Worm (Caenorhabditis elegans) whole organism, L3 larva: ENCODE measurements around the gene str-112.

Experiments
- R02D3.7 ChIP-seq: fragments of 150-350 bp; optimal IDR thresholded peaks from 2 replicates; lab custom pipeline; 2014; ENCODE audit warnings: missing biosample characterization, missing genetic modification characterization
- ZK546.5 ChIP-seq: sonication (generic microtip); optimal IDR thresholded peaks from 2 replicates; lab custom pipeline; 2017; ENCODE audit warnings: missing biosample characterization, missing genetic modification characterization
- aly-2 ChIP-seq: fragments of 150-350 bp; optimal IDR thresholded peaks from 2 replicates; lab custom pipeline; 2014; ENCODE audit warnings: missing biosample characterization, missing genetic modification characterization
- ama-1 ChIP-seq: fragments of 150-350 bp; optimal IDR thresholded peaks from 2 replicates; lab custom pipeline; 2018
- ceh-16 ChIP-seq: sonication (generic microtip); optimal IDR thresholded peaks from 2 replicates; lab custom pipeline; 2017; ENCODE audit warnings: missing biosample characterization, missing genetic modification characterization
- ceh-28 ChIP-seq: fragments of 150-350 bp; optimal IDR thresholded peaks from 2 replicates; lab custom pipeline; 2014; ENCODE audit warnings: missing biosample characterization, missing genetic modification reagents, missing genetic modification characterization
- elt-1 ChIP-seq: fragments of 150-350 bp; optimal IDR thresholded peaks from 2 replicates; lab custom pipeline; 2014; ENCODE audit warnings: missing biosample characterization, missing genetic modification characterization
- elt-2 ChIP-seq: sonication (generic microtip); optimal IDR thresholded peaks from 2 replicates; lab custom pipeline; 2016; ENCODE audit warnings: missing genetic modification reagents, mild to moderate bottlenecking, missing genetic modification characterization, missing compliant biosample characterization
- elt-3 ChIP-seq, 3 experiments: fragments of 150-350 bp in 1 of 3; sonication (generic microtip) in 2 of 3; optimal IDR thresholded peaks; 2 replicates in 2 of 3; 4 replicates in 1 of 3; lab custom pipeline; 2014 to 2017; ENCODE audit warnings: missing biosample characterization in 3 of 3, missing genetic modification characterization in 3 of 3
- fkh-10 ChIP-seq: sonication (generic microtip); optimal IDR thresholded peaks from 2 replicates; lab custom pipeline; 2017; ENCODE audit warnings: missing biosample characterization, missing genetic modification reagents, missing genetic modification characterization
- fkh-2 ChIP-seq: fragments of 150-350 bp; optimal IDR thresholded peaks from 2 replicates; lab custom pipeline; 2014; ENCODE audit warnings: missing biosample characterization, missing genetic modification reagents, missing genetic modification characterization
- fos-1 ChIP-seq: fragments of 150-350 bp; optimal IDR thresholded peaks from 2 replicates; lab custom pipeline; 2014; ENCODE audit warnings: missing biosample characterization, missing genetic modification characterization
- hmg-11 ChIP-seq: sonication (generic microtip); optimal IDR thresholded peaks from 2 replicates; lab custom pipeline; 2016; ENCODE audit warnings: missing genetic modification characterization, missing compliant biosample characterization
- jun-1 ChIP-seq: fragments of 150-350 bp; optimal IDR thresholded peaks from 2 replicates; lab custom pipeline; 2014; ENCODE audit warnings: missing biosample characterization, missing genetic modification reagents, missing genetic modification characterization
- lin-15B ChIP-seq: fragments of 150-350 bp; optimal IDR thresholded peaks from 2 replicates; lab custom pipeline; 2014; ENCODE audit warnings: missing biosample characterization, missing genetic modification characterization
- lsy-12 ChIP-seq: sonication (generic microtip); optimal IDR thresholded peaks from 2 replicates; lab custom pipeline; 2016; ENCODE audit warnings: mild to moderate bottlenecking, missing genetic modification characterization, missing compliant biosample characterization
- mdl-1 ChIP-seq: fragments of 150-350 bp; optimal IDR thresholded peaks from 2 replicates; lab custom pipeline; 2014; ENCODE audit warnings: missing biosample characterization, missing genetic modification characterization
- mml-1 ChIP-seq: fragments of 150-350 bp; sonication (generic microtip); optimal IDR thresholded peaks from 3 replicates; lab custom pipeline; 2014; ENCODE audit warnings: missing biosample characterization, missing genetic modification characterization
- nfya-1 ChIP-seq: sonication (generic microtip); optimal IDR thresholded peaks from 2 replicates; lab custom pipeline; 2017; ENCODE audit warnings: missing genetic modification characterization, mild to moderate bottlenecking, missing compliant biosample characterization, antibody characterized with exemption, moderate library complexity; ENCODE audit not compliant: insufficient read depth
- nhr-11 ChIP-seq: fragments of 150-350 bp; optimal IDR thresholded peaks from 2 replicates; lab custom pipeline; 2014; ENCODE audit warnings: missing biosample characterization, missing genetic modification characterization
- nhr-12 ChIP-seq: fragments of 150-350 bp; optimal IDR thresholded peaks from 2 replicates; lab custom pipeline; 2014; ENCODE audit warnings: missing biosample characterization, missing genetic modification characterization
- nhr-23 ChIP-seq: fragments of 150-350 bp; optimal IDR thresholded peaks from 2 replicates; lab custom pipeline; 2014; ENCODE audit warnings: missing biosample characterization, missing genetic modification reagents, missing genetic modification characterization
- nhr-237 ChIP-seq: fragments of 150-350 bp; optimal IDR thresholded peaks from 2 replicates; lab custom pipeline; 2014; ENCODE audit warnings: missing biosample characterization, missing genetic modification characterization
- nhr-25 ChIP-seq: sonication (generic microtip); optimal IDR thresholded peaks from 2 replicates; lab custom pipeline; 2017; ENCODE audit warnings: missing biosample characterization, missing genetic modification characterization
- nhr-43 ChIP-seq: sonication (generic microtip); optimal IDR thresholded peaks from 2 replicates; lab custom pipeline; 2016; ENCODE audit warnings: mild to moderate bottlenecking, missing genetic modification characterization, missing compliant biosample characterization; ENCODE audit not compliant: poor library complexity, severe bottlenecking
- nhr-77 ChIP-seq: fragments of 150-350 bp; optimal IDR thresholded peaks from 2 replicates; lab custom pipeline; 2014; ENCODE audit warnings: missing biosample characterization, missing genetic modification characterization
- pha-4 ChIP-seq: fragments of 150-350 bp; optimal IDR thresholded peaks from 2 replicates; lab custom pipeline; 2014; ENCODE audit warnings: missing biosample characterization, missing genetic modification reagents, missing genetic modification characterization
- pqm-1 ChIP-seq: fragments of 150-350 bp; optimal IDR thresholded peaks from 2 replicates; lab custom pipeline; 2017; ENCODE audit warnings: missing biosample characterization, missing genetic modification characterization, inconsistent platforms
- skn-1 ChIP-seq: fragments of 150-350 bp; optimal IDR thresholded peaks from 2 replicates; lab custom pipeline; 2014; ENCODE audit warnings: missing biosample characterization, missing genetic modification characterization
- snpc-4 ChIP-seq: fragments of 150-350 bp; optimal IDR thresholded peaks from 2 replicates; lab custom pipeline; 2014; ENCODE audit warnings: missing biosample characterization, missing genetic modification characterization
- unc-62 ChIP-seq: fragments of 150-350 bp; sonication (generic microtip); optimal IDR thresholded peaks from 4 replicates; lab custom pipeline; 2014; ENCODE audit warnings: missing biosample characterization, missing genetic modification reagents, missing genetic modification characterization
- zag-1 ChIP-seq: fragments of 150-350 bp; optimal IDR thresholded peaks from 2 replicates; lab custom pipeline; 2014; ENCODE audit warnings: missing biosample characterization, missing genetic modification characterization
- ztf-11 ChIP-seq: fragments of 150-350 bp; optimal IDR thresholded peaks from 2 replicates; lab custom pipeline; 2014; ENCODE audit warnings: missing biosample characterization, missing genetic modification characterization

Gene str-112

DNA sequence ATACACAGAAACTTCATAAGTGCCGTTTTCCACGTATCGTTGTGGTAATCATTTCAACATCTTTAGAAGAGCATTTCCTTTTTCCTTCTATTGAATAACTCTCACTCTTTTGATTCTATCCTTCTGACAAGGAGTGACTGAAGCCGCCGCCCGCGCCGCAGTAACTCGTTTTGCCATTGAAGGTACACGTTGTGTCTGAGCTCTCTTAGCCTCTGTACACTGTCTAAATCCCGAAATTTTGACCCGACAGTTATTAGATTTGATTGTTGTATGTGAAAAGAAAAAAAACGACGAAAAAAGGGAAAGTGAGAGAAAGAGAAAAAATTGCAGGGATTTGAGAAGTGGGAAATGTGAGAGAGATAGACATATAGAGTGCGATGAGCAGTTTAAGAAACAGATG lies 26.9 kb downstream of the str-112 start:
- TF ChIP-seq zag-1 (no peak), snpc-4 (tag; lab: Kevin White, UChicago) (no peak), fkh-10 (peak; percentile 76)

DNA sequence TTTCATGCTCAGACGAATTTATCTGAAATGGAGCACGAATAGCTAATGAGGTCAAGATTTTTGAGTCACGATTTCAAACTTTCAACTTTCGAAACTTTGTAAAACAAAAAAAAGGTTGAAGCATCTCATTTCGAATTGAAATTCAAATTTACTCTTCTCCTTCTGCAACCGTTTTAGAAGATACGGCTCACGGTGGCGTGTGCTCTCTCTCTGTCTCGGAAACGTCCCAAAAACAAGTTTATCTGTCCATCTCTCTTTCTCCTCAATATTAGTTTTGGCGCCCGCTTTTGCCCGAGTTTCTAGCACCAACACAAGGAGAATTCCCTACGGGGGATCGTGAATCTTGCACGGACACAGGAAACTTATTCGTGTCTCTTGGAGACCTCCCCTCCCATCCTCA lies 27.9 kb downstream of the str-112 start:
- TF ChIP-seq fkh-10 (peak; percentile 21), ceh-16 (tag; lab: Kevin White, UChicago) (no peak)
- TF ChIP-seq, all 47 proteins: peak for 1

DNA sequence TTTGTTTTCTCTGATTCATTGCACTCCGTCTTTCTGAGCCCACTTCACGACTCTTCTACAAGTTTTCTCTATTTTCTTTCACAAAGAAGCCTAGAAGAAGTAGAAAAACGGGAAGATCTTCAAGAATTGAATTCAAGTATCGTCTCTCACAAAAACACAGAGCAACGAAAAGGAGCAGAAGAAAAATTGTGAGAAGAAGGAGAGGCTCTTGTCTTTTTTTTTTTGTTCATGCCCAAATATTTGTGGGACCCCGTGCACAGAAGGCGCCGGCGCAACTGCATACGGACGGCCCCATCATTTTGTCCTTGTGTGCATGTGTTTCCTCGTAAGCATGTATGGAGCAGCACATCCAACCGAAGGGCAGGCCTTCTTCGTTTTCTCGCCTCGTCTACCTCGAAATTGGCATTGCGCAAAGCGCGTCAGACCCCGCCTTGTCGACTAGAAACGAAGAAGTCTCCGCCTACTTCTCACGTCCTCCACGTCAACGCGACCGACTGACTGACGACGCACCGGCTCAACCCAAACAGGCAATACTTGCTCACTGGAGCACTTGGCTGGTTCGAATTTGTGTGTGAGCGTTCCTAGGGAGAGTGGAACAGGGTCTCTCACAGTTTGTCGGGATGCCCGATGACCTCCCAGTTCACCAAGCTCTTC lies 31.6 kb downstream of the str-112 start:
- no peak for TF ChIP-seq elt-1 (tag; lab: Kevin White, UChicago)
- peak; percentile 54 for TF ChIP-seq fkh-10
- TF ChIP-seq, all 47 proteins: peak for 1

DNA sequence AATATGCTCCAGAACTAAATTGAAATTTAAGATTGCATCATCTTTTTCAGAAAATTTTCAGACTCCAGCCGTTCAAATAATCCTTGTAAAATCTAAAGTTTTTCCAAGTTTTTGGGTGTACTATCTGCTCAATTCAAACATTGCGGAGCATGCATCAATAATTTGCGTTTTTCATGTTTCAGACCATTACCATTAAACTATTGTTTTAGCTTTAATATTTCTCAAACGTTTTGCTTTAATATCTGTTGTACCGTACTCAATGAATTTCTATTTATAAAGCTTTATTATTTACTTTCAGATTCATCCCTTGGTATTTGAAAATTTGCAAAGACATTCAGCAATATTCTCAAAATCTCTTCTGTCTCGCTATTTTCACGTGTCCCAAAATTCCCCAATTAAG lies 35.0 kb downstream of the str-112 start, which contains the start of gene odr-2:
TSS of gene odr-2 (plus strand) at position 301 of the 400 bp plus-strand sequence.
- TF ChIP-seq nhr-77 (tag; lab: Kevin White, UChicago) (no peak), nhr-12 (tag; lab: Kevin White, UChicago) (no peak), fkh-2 (tag; lab: Kevin White, UChicago) (no peak), aly-2 (no peak), fos-1 (no peak), ceh-16 (tag; lab: Kevin White, UChicago) (no peak), elt-1 (tag; lab: Kevin White, UChicago) (no peak), skn-1 (tag; lab: Kevin White, UChicago) (no peak), R02D3.7 (tag; lab: Kevin White, UChicago) (no peak), fkh-10 (no peak), mml-1 (tag; lab: Kevin White, UChicago) (no peak)

DNA sequence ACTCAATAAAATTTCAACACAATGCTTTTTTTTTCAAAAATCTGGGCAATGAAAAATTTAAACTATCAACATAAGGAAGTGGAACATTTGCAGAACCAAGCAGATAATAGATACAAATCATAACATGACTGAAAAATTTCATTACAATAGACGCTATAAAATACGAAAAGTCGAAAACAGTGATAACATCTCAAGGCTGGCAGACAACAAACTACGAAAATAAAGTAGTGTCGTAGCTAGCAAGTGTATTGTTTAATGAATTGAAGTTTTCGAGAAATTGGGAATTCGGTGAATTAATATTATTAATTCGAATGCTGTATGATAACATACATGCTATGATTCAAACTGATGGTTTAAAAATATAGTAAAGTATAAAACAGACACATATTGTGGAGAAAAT lies 41.4 kb downstream of the str-112 start:
- no peak for TF ChIP-seq nhr-11

DNA sequence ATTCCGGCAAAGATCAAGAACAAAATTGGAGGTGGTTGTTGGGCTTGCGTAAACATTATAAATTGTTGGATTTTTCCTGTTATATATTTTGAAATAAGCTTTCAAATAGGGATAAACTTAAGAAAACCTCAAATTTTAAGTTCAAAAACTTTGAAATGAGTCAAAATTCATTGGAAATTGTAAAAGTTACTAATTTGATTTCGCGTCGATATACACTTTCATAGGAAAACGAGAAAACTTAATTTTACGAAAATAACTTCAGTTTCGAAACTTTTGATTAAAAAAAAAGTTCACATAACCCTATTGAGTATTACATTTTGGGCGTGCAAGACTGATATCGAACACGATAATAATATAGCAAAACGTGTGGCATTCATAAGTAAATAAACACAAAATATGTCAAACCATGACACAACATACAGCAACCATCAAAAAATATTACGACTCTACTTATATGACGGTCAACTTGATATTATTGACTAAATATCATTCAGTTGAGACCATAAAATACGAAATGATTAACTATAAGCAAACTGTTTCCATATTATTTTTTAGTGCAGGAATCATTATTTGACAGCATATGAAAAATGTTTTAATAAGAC lies 42.0 kb downstream of the str-112 start:
- TF ChIP-seq elt-2 (peak; percentile 27), fkh-10 (no peak), pqm-1 (tag; lab: Kevin White, UChicago) (peak; percentile 21)

DNA sequence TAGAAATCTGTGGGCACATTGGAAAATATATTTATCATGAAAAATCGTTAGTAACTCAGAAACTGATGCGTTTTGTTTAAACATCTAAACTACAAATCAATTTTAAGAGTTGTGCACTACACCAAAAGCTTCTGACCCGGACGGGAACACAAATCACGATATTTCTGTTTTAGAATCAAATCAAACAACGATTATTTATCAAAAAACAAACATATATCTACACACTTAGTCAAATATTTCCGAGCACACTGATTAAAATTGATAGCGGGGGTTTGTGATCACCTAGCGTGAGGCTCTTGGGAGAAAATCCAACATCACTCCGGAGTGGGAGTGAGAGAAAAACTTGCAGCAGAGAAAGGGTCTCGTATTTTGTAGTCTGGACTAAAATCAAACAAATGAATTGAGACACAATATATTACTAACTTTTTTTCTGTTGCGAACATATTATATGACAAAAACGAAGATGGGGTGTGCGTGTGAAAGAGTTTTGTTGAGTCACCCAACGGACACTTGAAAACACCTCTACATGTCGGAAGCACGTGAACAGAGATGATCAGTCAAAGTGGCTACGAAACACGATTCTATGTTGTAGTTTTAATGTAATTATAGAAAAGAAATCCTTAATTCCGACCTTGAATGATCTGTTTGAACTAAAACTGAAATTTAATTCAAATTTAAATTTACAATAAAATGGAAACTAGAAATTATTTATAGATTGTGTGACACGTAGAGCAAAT lies 42.8 kb downstream of the str-112 start:
- TF ChIP-seq ztf-11 (tag; lab: Kevin White, UChicago): no peak
- no peak for TF ChIP-seq ZK546.5 (tag; lab: Kevin White, UChicago)
- no peak for TF ChIP-seq aly-2
- TF ChIP-seq nhr-11: no peak
- TF ChIP-seq fos-1: no peak
- peak; percentile 44 for TF ChIP-seq pqm-1 (tag; lab: Kevin White, UChicago)
- TF ChIP-seq elt-2: peak; percentile 74
- TF ChIP-seq nhr-23: no peak
- TF ChIP-seq, all 47 proteins: peak for 2

DNA sequence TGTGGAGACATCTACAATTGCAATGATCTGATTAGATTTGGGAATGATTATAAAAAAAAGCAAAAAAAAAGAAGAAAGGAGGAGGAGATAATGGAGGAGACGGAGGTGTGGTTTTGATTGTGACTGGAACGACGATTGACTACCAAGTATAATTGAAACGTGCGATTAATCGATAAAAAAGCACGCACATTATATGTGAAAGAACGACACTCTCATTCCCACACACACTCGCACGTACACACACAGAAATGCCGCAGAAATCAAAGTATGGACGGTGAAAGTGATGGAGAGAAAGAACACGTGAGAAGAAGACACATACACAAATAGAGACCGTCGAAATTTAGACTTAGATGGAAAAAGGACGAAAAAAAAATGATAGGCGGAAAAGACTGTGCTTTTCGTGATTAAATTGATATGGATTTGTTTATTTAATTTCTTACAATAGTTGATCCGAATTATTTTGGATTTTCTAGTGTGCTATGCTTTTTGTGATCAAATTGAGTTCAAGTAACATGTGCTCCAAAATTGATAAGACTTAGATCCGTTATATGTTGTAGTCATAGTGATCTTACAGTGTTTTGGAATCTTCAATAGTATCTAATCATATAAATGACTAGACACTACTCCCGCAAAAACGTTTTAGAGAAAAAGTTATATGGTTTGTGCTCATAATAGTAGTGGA lies 44.4 kb downstream of the str-112 start, which contains the start of gene nhr-135:
TSS of gene nhr-135 (minus strand) at position 51 of the 682 bp plus-strand sequence.
- TF ChIP-seq aly-2 (no peak), nhr-237 (tag; lab: Kevin White, UChicago) (no peak), nhr-77 (tag; lab: Kevin White, UChicago) (no peak), ceh-16 (tag; lab: Kevin White, UChicago) (no peak), fkh-10 (no peak), ama-1 (lab: Kevin White, UChicago) (no peak), hmg-11 (tag; lab: Kevin White, UChicago) (peak; percentile 30), nhr-25 (tag; lab: Kevin White, UChicago) (peak; percentile 54), nfya-1 (tag; lab: Kevin White, UChicago) (peak; percentile 40), nhr-43 (peak; percentile 27), pha-4 (tag; lab: Kevin White, UChicago) (peak; percentile 85), mml-1 (tag; lab: Kevin White, UChicago) (no peak), ceh-28 (tag; lab: Kevin White, UChicago) (peak; percentile 59), lin-15B (tag; lab: Kevin White, UChicago) (no peak), mdl-1 (tag; lab: Kevin White, UChicago) (peak; percentile 77), jun-1 (peak; percentile 77), snpc-4 (tag; lab: Kevin White, UChicago) (peak; percentile 46), lsy-12 (no peak), elt-2 (peak; percentile 92), ZK546.5 (tag; lab: Kevin White, UChicago) (no peak), elt-3 (tag; optimal IDR thresholded peaks at IDR 0.05; lab: Kevin White, UChicago) (peak in 1 of 3 experiments; percentile 72), pqm-1 (tag; lab: Kevin White, UChicago) (peak; percentile 89), nhr-12 (tag; lab: Kevin White, UChicago) (no peak), unc-62 (GFP tag; lab: Kevin White, UChicago) (no peak)
